Fruit fly (Drosophila melanogaster) whole organism: ENCODE measurements around the gene CG32706.
"Not testable (repeated sequence)": the region's sequence is repeated elsewhere in the genome, so short reads cannot be mapped to it uniquely, and the experiment has no call there.

ENCODE experiments used
- CG8478 ChIP-seq: fragments of >200 bp; optimal IDR thresholded peaks from 2 replicates; lab custom pipeline; 2018; ENCODE audit warnings: inconsistent platforms
- Dll ChIP-seq: fragments of >200 bp; optimal IDR thresholded peaks from 2 replicates; lab custom pipeline; 2017
- EcR ChIP-seq, 2 experiments: fragments of >200 bp; optimal IDR thresholded peaks; 2 replicates each; lab custom pipeline; 2017; ENCODE audit warnings: missing biosample characterization in 2 of 2, missing genetic modification characterization in 2 of 2, missing genetic modification reagents in 2 of 2
- pan ChIP-seq: fragments of >200 bp; optimal IDR thresholded peaks from 2 replicates; lab custom pipeline; 2017
- psq ChIP-seq: fragments of >200 bp; optimal IDR thresholded peaks from 2 replicates; lab custom pipeline; 2017
- usp ChIP-seq: fragments of >200 bp; optimal IDR thresholded peaks from 2 replicates; lab custom pipeline; 2017; ENCODE audit warnings: missing biosample characterization, missing genetic modification characterization, mixed read lengths

Gene CG32706

dm6 chrX:9075641-9076324 lies 11.1 kb upstream of the CG32706 start:
- TF ChIP-seq CG8478 (lab: Kevin White, UChicago) (no peak), Dll (no peak), EcR (GFP tag; optimal IDR thresholded peaks at IDR 0.05; lab: Kevin White, UChicago) (no peak), psq (lab: Kevin White, UChicago) (no peak), usp (GFP tag; lab: Kevin White, UChicago) (no peak), pan (lab: Kevin White, UChicago) (no peak)

- TF ChIP-seq pan (lab: Kevin White, UChicago) (no peak), Dll (no peak), EcR (GFP tag; optimal IDR thresholded peaks at IDR 0.05; lab: Kevin White, UChicago) (no peak)
These were observed 9.4 kb upstream of the CG32706 start for dm6 chrX:9077558-9077957.

dm6 chrX:9078263-9078662 lies 8.7 kb upstream of the CG32706 start, which contains the start of gene CG44325:
CG44325 (minus strand) TSS chrX:9078499.
- TF ChIP-seq EcR (GFP tag; optimal IDR thresholded peaks at IDR 0.05; lab: Kevin White, UChicago) (no peak), psq (lab: Kevin White, UChicago) (no peak), usp (GFP tag; lab: Kevin White, UChicago) (no peak)

- TF ChIP-seq pan (lab: Kevin White, UChicago) (no peak), psq (lab: Kevin White, UChicago) (no peak), CG8478 (lab: Kevin White, UChicago) (no peak), usp (GFP tag; lab: Kevin White, UChicago) (no peak), EcR (GFP tag; optimal IDR thresholded peaks at IDR 0.05; lab: Kevin White, UChicago) (no peak), Dll (no peak)
These were observed 6.0 kb upstream of the CG32706 start, which contains the start of the genes CG7246 and HP1b for dm6 chrX:9080962-9081361. CG7246 (minus strand) TSS chrX:9081057. HP1b (plus strand) TSS chrX:9081063.

dm6 chrX:9082600-9082999 lies 4.3 kb upstream of the CG32706 start, which contains the start of gene APC4:
APC4 (plus strand) TSS chrX:9082931.
- TF ChIP-seq usp (GFP tag; lab: Kevin White, UChicago) (no peak), EcR (GFP tag; optimal IDR thresholded peaks at IDR 0.05; lab: Kevin White, UChicago) (no peak), Dll (no peak), CG8478 (lab: Kevin White, UChicago) (no peak), pan (lab: Kevin White, UChicago) (no peak), psq (lab: Kevin White, UChicago) (no peak)

dm6 chrX:9085726-9086125 lies 1.2 kb upstream of the CG32706 start, which contains the start of gene CG32708:
CG32708 (plus strand) TSS chrX:9085932.
- TF ChIP-seq EcR (GFP tag; optimal IDR thresholded peaks at IDR 0.05; lab: Kevin White, UChicago): no peak
- TF ChIP-seq pan (lab: Kevin White, UChicago): no peak
- TF ChIP-seq Dll: no peak
- no peak for TF ChIP-seq psq (lab: Kevin White, UChicago)
- no peak for TF ChIP-seq CG8478 (lab: Kevin White, UChicago)
- no peak for TF ChIP-seq usp (GFP tag; lab: Kevin White, UChicago)

- TF ChIP-seq psq (lab: Kevin White, UChicago); EcR (GFP tag; optimal IDR thresholded peaks at IDR 0.05; lab: Kevin White, UChicago); usp (GFP tag; lab: Kevin White, UChicago): not testable (repeated sequence)
These were observed 1.0 kb downstream of the CG32706 start, which contains the start of gene CG6999 for dm6 chrX:9087920-9088417. CG6999 (plus strand) TSS chrX:9088367.

- TF ChIP-seq psq (lab: Kevin White, UChicago) (no peak), EcR (GFP tag; optimal IDR thresholded peaks at IDR 0.05; lab: Kevin White, UChicago) (no peak), pan (lab: Kevin White, UChicago) (no peak), usp (GFP tag; lab: Kevin White, UChicago) (no peak), CG8478 (lab: Kevin White, UChicago) (no peak), Dll (no peak)
These were observed 2.5 kb downstream of the CG32706 start, which contains the start of gene CCT2 for dm6 chrX:9089254-9090056. CCT2 (plus strand) TSS chrX:9089513.

dm6 chrX:9090057-9090358 lies 3.1 kb downstream of the CG32706 start:
- no peak for TF ChIP-seq psq (lab: Kevin White, UChicago)
- no peak for TF ChIP-seq EcR (GFP tag; optimal IDR thresholded peaks at IDR 0.05; lab: Kevin White, UChicago)
- TF ChIP-seq CG8478 (lab: Kevin White, UChicago): no peak
- no peak for TF ChIP-seq usp (GFP tag; lab: Kevin White, UChicago)
- TF ChIP-seq Dll: no peak
- TF ChIP-seq pan (lab: Kevin White, UChicago): no peak

dm6 chrX:9093062-9093461 lies 6.1 kb downstream of the CG32706 start:
- TF ChIP-seq CG8478 (lab: Kevin White, UChicago) (no peak), Dll (no peak), usp (GFP tag; lab: Kevin White, UChicago) (no peak), EcR (GFP tag; optimal IDR thresholded peaks at IDR 0.05; lab: Kevin White, UChicago) (no peak), pan (lab: Kevin White, UChicago) (no peak), psq (lab: Kevin White, UChicago) (no peak)

dm6 chrX:9093912-9094311 lies 7.0 kb downstream of the CG32706 start:
- no peak for TF ChIP-seq pan (lab: Kevin White, UChicago)
- TF ChIP-seq psq (lab: Kevin White, UChicago): no peak
- no peak for TF ChIP-seq EcR (GFP tag; optimal IDR thresholded peaks at IDR 0.05; lab: Kevin White, UChicago)
